Fruit fly (Drosophila melanogaster): ENCODE results near the gene CG33912.

DNA sequence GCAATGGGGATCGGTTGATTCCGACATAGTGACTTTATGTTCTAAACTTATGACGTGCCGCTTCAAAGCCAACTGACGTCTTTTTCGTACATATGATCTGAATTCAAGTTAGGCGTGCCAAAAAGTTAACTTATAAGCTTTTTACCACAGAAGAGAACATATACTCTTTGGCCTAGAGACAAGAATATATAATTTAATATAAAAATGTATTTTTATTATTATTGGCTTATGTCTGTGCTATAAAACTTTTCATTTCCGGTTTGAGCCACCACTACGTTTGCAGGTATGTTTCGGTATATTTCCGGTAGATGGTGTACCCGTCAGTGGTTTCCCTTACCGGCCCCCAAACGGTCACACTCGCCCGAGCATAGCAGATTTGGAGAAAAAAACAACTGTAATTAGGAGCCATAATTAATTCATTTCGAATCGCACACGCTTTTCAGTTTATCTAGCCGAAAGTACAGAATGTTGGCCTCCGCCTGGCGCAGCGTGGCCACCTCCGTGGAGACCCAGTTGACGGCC is 42.9 kb upstream of the CG33912 start, which contains the start of the genes CG3698 and tzn:
- TF ChIP-seq CTCF (optimal IDR thresholded peaks at IDR 0.05), result peak; percentile 86 to 91
- TF ChIP-seq CG8478 (optimal IDR thresholded peaks at IDR 0.05), result no peak
